Fruit fly (Drosophila melanogaster): ENCODE results near the gene Sik2.

Gene Sik2

dm6 chrX:2061849-2062248, at the start of gene Sik2:
Gene Sik2, minus strand, starts transcription at chrX:2061915.
- TF ChIP-seq CG8478 (optimal IDR thresholded peaks at IDR 0.05) (no peak), CTCF (optimal IDR thresholded peaks at IDR 0.05) (no peak)

DNA sequence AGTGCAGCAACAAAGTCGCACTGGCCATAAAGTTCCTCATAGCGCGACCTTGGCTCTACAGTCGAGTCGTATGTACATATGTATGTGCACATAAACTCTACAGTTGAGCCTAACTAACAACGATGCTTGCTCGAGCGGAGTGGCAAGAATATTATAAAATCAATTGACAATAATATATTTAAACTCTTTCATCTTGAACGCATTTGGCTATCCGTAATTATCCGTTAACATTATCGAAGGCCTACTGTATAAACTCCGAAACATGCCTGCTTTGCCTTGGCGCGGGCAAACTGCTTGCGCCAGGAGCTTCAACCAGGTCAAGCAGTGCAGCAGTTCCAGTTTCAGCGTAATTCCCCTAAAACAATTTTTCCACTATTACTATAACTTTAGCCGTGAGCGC, 46.9 kb upstream of the Sik2 start:
- no peak for TF ChIP-seq CTCF (optimal IDR thresholded peaks at IDR 0.05)
- TF ChIP-seq CG8478 (optimal IDR thresholded peaks at IDR 0.05), result no peak

dm6 chrX:2107782-2108409, 46.2 kb upstream of the Sik2 start:
- TF ChIP-seq CG8478 (optimal IDR thresholded peaks at IDR 0.05) (no peak), CTCF (optimal IDR thresholded peaks at IDR 0.05) (no peak)

dm6 chrX:2106367-2106766, 44.7 kb upstream of the Sik2 start:
- no peak for TF ChIP-seq CG8478 (optimal IDR thresholded peaks at IDR 0.05)
- no peak for TF ChIP-seq CTCF (optimal IDR thresholded peaks at IDR 0.05)

DNA sequence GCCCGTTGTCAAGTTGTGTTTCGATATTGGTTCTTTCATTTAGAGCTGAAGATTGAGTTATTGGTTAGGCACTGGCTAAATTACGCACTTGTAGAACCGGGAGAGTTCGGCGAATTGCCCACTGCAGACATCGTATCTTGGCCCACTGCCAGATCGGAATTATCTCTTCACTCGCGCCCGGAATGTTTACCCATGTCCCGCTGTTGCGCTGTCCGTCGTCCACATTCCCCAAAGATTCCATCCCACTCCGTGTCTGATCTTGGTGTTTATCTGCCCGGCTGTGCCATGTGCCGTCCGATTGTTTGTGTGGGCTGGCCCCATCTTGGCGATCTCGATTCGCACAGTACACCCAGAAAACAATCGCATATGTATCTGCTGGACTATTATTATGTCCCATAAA, 42.6 kb upstream of the Sik2 start:
- TF ChIP-seq CG8478 (optimal IDR thresholded peaks at IDR 0.05), result no peak
- no peak for TF ChIP-seq CTCF (optimal IDR thresholded peaks at IDR 0.05)

DNA sequence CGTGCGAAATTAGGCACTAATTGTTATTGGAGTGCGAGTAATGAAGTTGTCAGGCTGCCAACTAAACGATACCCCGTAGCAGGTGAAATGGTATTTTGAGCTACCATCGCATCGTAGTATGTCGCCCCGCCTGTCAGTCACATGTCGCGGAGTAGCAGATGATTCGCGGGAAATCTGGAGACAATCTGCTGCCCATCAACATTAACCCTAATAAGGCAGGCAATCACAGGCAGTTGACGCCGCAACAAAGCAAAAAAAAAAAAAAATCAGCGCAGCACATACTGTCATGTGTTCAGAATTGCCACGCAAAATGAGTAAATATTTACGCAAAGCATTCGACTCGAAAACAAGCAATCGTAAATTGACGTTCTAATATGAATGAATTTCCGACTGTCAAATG, 42.1 kb upstream of the Sik2 start:
- TF ChIP-seq CTCF (optimal IDR thresholded peaks at IDR 0.05) (no peak), CG8478 (optimal IDR thresholded peaks at IDR 0.05) (no peak)

dm6 chrX:2098267-2098666, 36.6 kb upstream of the Sik2 start:
- TF ChIP-seq CG8478 (optimal IDR thresholded peaks at IDR 0.05), result no peak

dm6 chrX:2096341-2096740, 34.6 kb upstream of the Sik2 start:
- TF ChIP-seq CG8478 (optimal IDR thresholded peaks at IDR 0.05) (no peak), CTCF (optimal IDR thresholded peaks at IDR 0.05) (no peak)

DNA sequence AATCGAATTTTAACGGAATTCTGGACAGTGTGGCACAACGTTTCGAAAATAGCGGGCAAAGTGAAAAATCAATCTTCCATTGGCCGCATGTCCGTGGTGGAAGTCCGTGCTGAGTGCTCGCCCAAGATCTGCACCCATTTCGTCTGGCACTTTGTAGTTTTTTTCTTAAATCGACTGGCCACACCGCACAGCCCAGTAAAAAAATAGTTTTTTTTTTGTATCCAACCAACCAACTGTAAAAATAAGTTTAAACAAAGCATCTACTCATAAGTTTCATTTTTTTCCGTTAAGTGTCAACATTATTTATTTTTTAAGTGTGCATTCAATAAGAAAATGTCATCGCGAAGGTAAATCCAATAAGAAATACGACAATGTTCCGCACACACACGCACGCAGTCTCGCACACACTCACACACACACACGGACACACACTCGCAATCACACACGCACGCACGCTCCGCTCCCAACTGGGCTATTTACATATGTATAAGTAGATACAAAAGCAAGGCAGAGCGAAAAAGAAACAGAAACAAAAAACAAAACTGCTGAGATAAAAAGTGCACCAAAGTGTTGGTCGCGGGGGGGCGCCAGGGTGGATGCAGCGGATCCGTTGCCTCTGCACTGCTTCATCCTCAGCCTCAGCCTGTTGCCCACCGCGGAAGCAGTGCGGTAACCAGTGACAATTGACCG, 32.5 kb upstream of the Sik2 start, which contains the start of gene csw:
TSS of gene csw (plus strand) at position 163 of the 690 bp plus-strand sequence.
- TF ChIP-seq CG8478 (optimal IDR thresholded peaks at IDR 0.05) (no peak), CTCF (optimal IDR thresholded peaks at IDR 0.05) (peak; percentile 58 to 78)

dm6 chrX:2089812-2090211, 28.1 kb upstream of the Sik2 start:
- TF ChIP-seq CG8478 (optimal IDR thresholded peaks at IDR 0.05), result no peak
- no peak for TF ChIP-seq CTCF (optimal IDR thresholded peaks at IDR 0.05)

DNA sequence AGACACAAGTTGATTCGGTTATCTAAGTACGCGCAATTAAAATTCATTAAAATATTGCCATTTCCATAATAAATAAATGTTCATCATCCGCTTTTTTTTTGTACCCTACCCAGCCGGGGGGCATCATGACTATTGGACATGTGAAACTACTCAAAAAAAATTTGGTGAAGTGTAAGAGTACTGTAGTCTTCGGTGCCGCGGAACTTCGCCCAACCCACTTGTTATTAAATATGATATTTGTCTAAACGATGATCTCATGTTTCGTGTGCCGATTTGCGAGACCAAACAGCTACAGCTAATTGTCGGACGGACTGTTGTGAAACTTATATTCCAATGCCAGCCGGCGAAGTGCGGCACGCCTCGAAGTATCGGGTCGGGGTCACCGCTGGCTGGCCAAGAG, 27.1 kb upstream of the Sik2 start:
- no peak for TF ChIP-seq CG8478 (optimal IDR thresholded peaks at IDR 0.05)
- TF ChIP-seq CTCF (optimal IDR thresholded peaks at IDR 0.05), result no peak

- TF ChIP-seq CG8478 (optimal IDR thresholded peaks at IDR 0.05), result no peak
- TF ChIP-seq CTCF (optimal IDR thresholded peaks at IDR 0.05), result no peak
Measured at dm6 chrX:2087501-2087900, 25.8 kb upstream of the Sik2 start.

dm6 chrX:2083678-2084162, 22.0 kb upstream of the Sik2 start:
- no peak for TF ChIP-seq CG8478 (optimal IDR thresholded peaks at IDR 0.05)
- TF ChIP-seq CTCF (optimal IDR thresholded peaks at IDR 0.05), result no peak

DNA sequence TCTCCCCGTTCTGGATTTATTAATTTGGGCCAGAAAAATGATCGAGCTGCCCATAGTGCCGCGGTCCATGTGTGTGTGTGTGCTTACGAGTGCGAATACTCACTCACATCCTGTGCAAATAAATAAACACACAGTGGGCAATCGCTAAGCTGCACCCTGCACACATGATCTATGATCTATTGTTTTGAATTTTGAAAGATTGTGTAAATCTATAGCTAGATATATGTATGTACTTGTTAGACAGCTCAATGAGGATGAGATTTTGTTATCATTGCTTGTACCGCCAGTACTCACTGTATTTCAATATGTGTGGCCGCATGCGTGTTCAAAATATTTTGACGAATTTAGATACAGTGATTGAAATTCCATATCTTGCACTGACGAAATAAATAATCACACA, 21.4 kb upstream of the Sik2 start:
- TF ChIP-seq CG8478 (optimal IDR thresholded peaks at IDR 0.05) (no peak), CTCF (optimal IDR thresholded peaks at IDR 0.05) (no peak)

DNA sequence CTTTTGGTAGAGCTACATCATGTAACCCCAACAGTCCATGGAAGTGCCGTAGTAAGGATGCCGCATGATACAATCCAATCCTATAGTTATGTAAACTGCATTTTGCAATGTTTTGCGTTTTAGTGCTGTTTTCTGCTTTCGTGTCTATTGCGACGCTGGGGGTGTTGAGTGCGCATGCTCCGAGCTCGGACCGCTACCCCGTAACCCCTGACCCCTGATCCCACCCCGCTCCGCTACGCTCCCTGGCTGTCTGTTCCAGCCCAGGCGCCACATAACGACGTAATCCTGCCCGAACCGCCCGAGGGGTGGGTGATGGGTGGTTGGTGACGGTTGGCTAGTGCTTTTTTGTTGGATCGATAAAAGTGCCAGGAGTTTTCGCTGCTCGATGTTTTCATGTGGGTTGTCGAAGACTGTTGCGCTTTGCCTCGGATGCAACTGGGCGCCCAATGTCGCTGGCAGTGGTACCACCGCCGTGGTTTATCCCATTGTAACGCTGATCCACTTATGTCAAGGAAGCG, 20.2 kb upstream of the Sik2 start:
- TF ChIP-seq CTCF (optimal IDR thresholded peaks at IDR 0.05) (no peak), CG8478 (optimal IDR thresholded peaks at IDR 0.05) (no peak)

dm6 chrX:2080367-2080927, 18.7 kb upstream of the Sik2 start, which contains the start of the genes CG16903 and Unc-76:
Gene CG16903, minus strand, starts transcription at chrX:2080405.
Gene Unc-76, plus strand, starts transcription at chrX:2080610.
- TF ChIP-seq CTCF (optimal IDR thresholded peaks at IDR 0.05) (peak; percentile 57 to 65), CG8478 (optimal IDR thresholded peaks at IDR 0.05) (no peak)

Measured in S2 (cell line).